Fruit fly (Drosophila melanogaster): Measurements from ENCODE around the gene CG13829.

dm6 chr3R:23130884-23131283 lies 30.3 kb downstream of the CG13829 start:
- TF ChIP-seq Eip93F (GFP tag; optimal IDR thresholded peaks at IDR 0.05) (no peak), pdm3 (GFP tag; optimal IDR thresholded peaks at IDR 0.05) (no peak), CG7368 (GFP tag; optimal IDR thresholded peaks at IDR 0.05) (no peak), acj6 (GFP tag; optimal IDR thresholded peaks at IDR 0.05) (no peak), fd59A (GFP tag; optimal IDR thresholded peaks at IDR 0.05) (no peak)

Measured in whole organism, prepupa.